Fruit fly (Drosophila melanogaster): ENCODE measurements around the gene CG33764.

Gene CG33764

DNA sequence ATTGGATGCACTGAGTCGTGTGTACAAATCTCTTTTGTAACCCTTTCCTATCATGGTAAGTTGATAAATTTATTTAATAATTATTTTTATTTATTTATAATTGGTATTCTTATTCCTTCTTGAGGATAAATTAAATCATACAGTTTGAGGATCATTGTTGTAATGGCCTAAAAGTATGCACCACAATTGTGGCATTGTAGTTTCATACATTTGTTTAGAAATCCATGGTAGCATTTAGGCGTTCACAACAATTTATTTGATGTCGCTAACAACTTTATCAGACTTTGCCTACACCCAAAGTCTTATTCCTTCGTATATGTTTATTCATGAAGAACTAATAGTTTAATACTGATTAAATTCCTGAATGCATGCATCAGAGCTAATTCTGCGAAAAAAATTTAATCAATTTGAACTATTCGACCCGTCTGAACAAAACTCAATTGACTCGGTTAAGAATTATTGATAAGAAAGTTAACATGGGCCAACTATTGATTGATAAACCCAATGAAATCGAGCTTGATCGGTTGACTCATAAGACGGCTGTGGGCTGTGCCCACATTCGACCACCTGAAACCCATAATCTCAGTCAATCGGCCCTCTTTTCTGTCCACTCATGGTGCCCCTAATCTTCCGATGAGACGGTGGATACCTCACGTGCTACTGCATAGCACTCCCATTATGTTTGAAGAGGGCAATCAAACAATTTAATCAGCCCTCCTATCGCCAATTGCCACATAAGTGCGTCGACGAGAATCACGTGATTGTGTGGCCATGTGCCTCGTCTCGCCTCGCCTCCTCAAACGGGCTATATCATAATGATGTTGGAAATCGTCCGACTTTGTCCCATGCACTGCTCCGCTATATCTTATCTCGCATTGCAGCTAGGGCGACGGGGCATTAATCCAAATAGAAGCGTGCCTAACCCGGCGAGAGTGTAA, 47.7 kb downstream of the CG33764 start:
- TF ChIP-seq psq (GFP tag; optimal IDR thresholded peaks at IDR 0.05) (no peak), usp (GFP tag; optimal IDR thresholded peaks at IDR 0.05) (no peak), sv (GFP tag; optimal IDR thresholded peaks at IDR 0.05) (no peak), Hr83 (GFP tag; optimal IDR thresholded peaks at IDR 0.05; ENCODE audit: poor library complexity, severe bottlenecking) (no peak), pan (optimal IDR thresholded peaks at IDR 0.05) (no peak), HLH106 (tag; optimal IDR thresholded peaks at IDR 0.05) (no peak), woc (GFP tag; optimal IDR thresholded peaks at IDR 0.05) (no peak), Myc (optimal IDR thresholded peaks at IDR 0.05) (peak; percentile 95), h (GFP tag; optimal IDR thresholded peaks at IDR 0.05) (peak; percentile 61), brk (GFP tag; optimal IDR thresholded peaks at IDR 0.05) (no peak), lola (GFP tag; optimal IDR thresholded peaks at IDR 0.05) (no peak), sage (GFP tag; optimal IDR thresholded peaks at IDR 0.05) (no peak), Jra (GFP tag; optimal IDR thresholded peaks at IDR 0.05) (no peak), foxo (GFP tag; optimal IDR thresholded peaks at IDR 0.05) (no peak), Dfd (GFP tag; optimal IDR thresholded peaks at IDR 0.05) (no peak), OdsH (GFP tag; optimal IDR thresholded peaks at IDR 0.05) (no peak), Rel (GFP tag; optimal IDR thresholded peaks at IDR 0.05) (no peak), Rel (tag; optimal IDR thresholded peaks at IDR 0.05) (no peak), br (GFP tag; optimal IDR thresholded peaks at IDR 0.05) (no peak), Abd-B (GFP tag; optimal IDR thresholded peaks at IDR 0.05) (no peak), CG9705 (GFP tag; optimal IDR thresholded peaks at IDR 0.05) (no peak), CG32264 (GFP tag; optimal IDR thresholded peaks at IDR 0.05) (no peak), Hr78 (GFP tag; optimal IDR thresholded peaks at IDR 0.05) (no peak), Vsx2 (GFP tag; optimal IDR thresholded peaks at IDR 0.05; ENCODE audit: partially characterized antibody) (peak; percentile 58), N (GFP tag; optimal IDR thresholded peaks at IDR 0.05) (peak; percentile 41), rgr (GFP tag; optimal IDR thresholded peaks at IDR 0.05) (no peak), Hnf4 (GFP tag; optimal IDR thresholded peaks at IDR 0.05) (no peak), GATAd (GFP tag; optimal IDR thresholded peaks at IDR 0.05) (no peak), dsf (GFP tag; optimal IDR thresholded peaks at IDR 0.05; ENCODE audit: borderline replicate concordance) (no peak), Mio (GFP tag; optimal IDR thresholded peaks at IDR 0.05) (no peak), CrebA (GFP tag; optimal IDR thresholded peaks at IDR 0.05; ENCODE audit: borderline replicate concordance) (no peak), dmrt93B (GFP tag; optimal IDR thresholded peaks at IDR 0.05) (no peak)
